Fruit fly (Drosophila melanogaster): ENCODE measurements around the gene PIG-P.

The PIG-P gene

DNA sequence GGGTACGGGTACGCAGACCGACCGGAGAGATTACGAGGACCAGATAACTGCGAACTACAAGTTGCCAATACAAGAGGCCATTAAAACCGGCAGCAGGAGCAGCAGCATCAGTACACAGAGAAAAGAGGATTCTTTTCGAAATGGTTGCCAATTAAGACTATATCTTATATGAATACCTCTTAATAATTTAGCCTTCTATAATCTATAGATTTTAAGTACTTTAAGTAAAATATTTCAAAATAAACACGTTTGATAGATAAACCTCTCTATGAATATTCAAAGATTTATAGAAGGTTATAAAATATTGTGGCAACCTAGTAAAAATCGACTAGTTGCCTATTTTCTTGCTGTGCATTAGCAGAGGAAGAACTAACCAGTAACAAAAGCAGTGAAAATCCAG lies 37.5 kb upstream of the PIG-P start (continued):
- TF ChIP-seq Hsf (GFP tag; optimal IDR thresholded peaks at IDR 0.05) (no peak), vvl (GFP tag; IDR thresholded peaks at IDR 0.05) (no peak)

dm6 chr3R:26081380-26081991 lies 23.5 kb upstream of the PIG-P start:
- TF ChIP-seq gfzf (GFP tag; optimal IDR thresholded peaks at IDR 0.05) = no peak
- TF ChIP-seq slbo (GFP tag; IDR thresholded peaks at IDR 0.05) = peak; percentile 6; the same call in 1 of the 2 replicates
- peak; percentile 70 for TF ChIP-seq CG14710 (tag; optimal IDR thresholded peaks at IDR 0.05)
- peak; percentile 33; the same call in 1 of the 2 replicates for TF ChIP-seq crol (GFP tag; IDR thresholded peaks at IDR 0.05)
- TF ChIP-seq D19A (tag; optimal IDR thresholded peaks at IDR 0.05) = peak; percentile 60
- TF ChIP-seq Dref (GFP tag; IDR thresholded peaks at IDR 0.05) = no peak
- peak; percentile 77 for TF ChIP-seq dmrt11E (tag; optimal IDR thresholded peaks at IDR 0.05)
- TF ChIP-seq sima (GFP tag; optimal IDR thresholded peaks at IDR 0.05) = no peak
- no peak for TF ChIP-seq CG6765 (GFP tag; optimal IDR thresholded peaks at IDR 0.05)
- TF ChIP-seq lilli (GFP tag; optimal IDR thresholded peaks at IDR 0.05) = peak; percentile 15
- no peak for TF ChIP-seq dan (GFP tag; IDR thresholded peaks at IDR 0.05)
- peak; percentile 35; the same call in 1 of the 2 replicates for TF ChIP-seq CG10959 (GFP tag; IDR thresholded peaks at IDR 0.05)
- TF ChIP-seq tll (GFP tag; optimal IDR thresholded peaks at IDR 0.05) = no peak
- TF ChIP-seq HLH3B (GFP tag; IDR thresholded peaks at IDR 0.05) = peak; percentile 63
- TF ChIP-seq CG8478 (optimal IDR thresholded peaks at IDR 0.05) = no peak
- TF ChIP-seq ci (GFP tag; IDR thresholded peaks at IDR 0.05) = peak; percentile 77
- TF ChIP-seq ttk (GFP tag; IDR thresholded peaks at IDR 0.05) = peak; percentile 61; the same call in 1 of the 2 replicates
- TF ChIP-seq jing (GFP tag; optimal IDR thresholded peaks at IDR 0.05) = no peak
- TF ChIP-seq CG12236 (GFP tag; optimal IDR thresholded peaks at IDR 0.05) = no peak
- TF ChIP-seq CG10147 (GFP tag; optimal IDR thresholded peaks at IDR 0.05) = no peak
- TF ChIP-seq gce (GFP tag; IDR thresholded peaks at IDR 0.05) = peak; percentile 78; the same call in 2 of the 3 replicates
- peak; percentile 54 for TF ChIP-seq CG10366 (GFP tag; IDR thresholded peaks at IDR 0.05)
- 0 out of 3 replicates have a peak, but pooled peaks have one; percentile 39 for TF ChIP-seq CG11560 (tag; IDR thresholded peaks at IDR 0.05)
- peak; percentile 9 for TF ChIP-seq Lhr (GFP tag; optimal IDR thresholded peaks at IDR 0.05)
- peak; percentile 32 for TF ChIP-seq Nf-YB (GFP tag; optimal IDR thresholded peaks at IDR 0.05)
- peak; percentile 71; the same call in 1 of the 2 replicates for TF ChIP-seq Awh (GFP tag; IDR thresholded peaks at IDR 0.05)
- TF ChIP-seq lab (GFP tag; optimal IDR thresholded peaks at IDR 0.05) = peak; percentile 51
- peak; percentile 71 for TF ChIP-seq unpg (GFP tag; optimal IDR thresholded peaks at IDR 0.05)
- TF ChIP-seq luna (GFP tag; optimal IDR thresholded peaks at IDR 0.05) = no peak
- no peak for TF ChIP-seq CG6683 (GFP tag; optimal IDR thresholded peaks at IDR 0.05)
- TF ChIP-seq CG2199 (GFP tag; IDR thresholded peaks at IDR 0.05) = no peak
- no peak for TF ChIP-seq CG9817 (tag; optimal IDR thresholded peaks at IDR 0.05)
- TF ChIP-seq Ada2b (GFP tag; IDR thresholded peaks at IDR 0.05) = peak; percentile 39; the same call in 1 of the 2 replicates
- TF ChIP-seq Ssrp (tag; optimal IDR thresholded peaks at IDR 0.05) = no peak
- peak; percentile 46; the same call in 1 of the 2 replicates for TF ChIP-seq CG6689 (GFP tag; IDR thresholded peaks at IDR 0.05)
- TF ChIP-seq stc (GFP tag; IDR thresholded peaks at IDR 0.05) = 0 out of 2 replicates have a peak, but pooled peaks have one; percentile 29
- TF ChIP-seq CG2129 (GFP tag; IDR thresholded peaks at IDR 0.05; ENCODE audit: partially characterized antibody) = no peak
- TF ChIP-seq wdn (GFP tag; IDR thresholded peaks at IDR 0.05) = no peak
- no peak for TF ChIP-seq CG15011 (GFP tag; optimal IDR thresholded peaks at IDR 0.05)
- TF ChIP-seq grau (tag; optimal IDR thresholded peaks at IDR 0.05) = peak; percentile 48
- TF ChIP-seq nau (GFP tag; optimal IDR thresholded peaks at IDR 0.05) = no peak
- peak; percentile 58 for TF ChIP-seq CG8924 (tag; optimal IDR thresholded peaks at IDR 0.05)
- peak; percentile 26; the same call in 1 of the 2 replicates for TF ChIP-seq esg (GFP tag; conservative IDR thresholded peaks at IDR 0.05)
- TF ChIP-seq Scr (GFP tag; IDR thresholded peaks at IDR 0.05; ENCODE audit: partially characterized antibody) = no peak
- no peak for TF ChIP-seq CTCF (GFP tag; optimal IDR thresholded peaks at IDR 0.05)
- TF ChIP-seq onecut (GFP tag; IDR thresholded peaks at IDR 0.05) = peak; percentile 42; the same call in 1 of the 2 replicates
- peak; percentile 13 for TF ChIP-seq CG18764 (GFP tag; optimal IDR thresholded peaks at IDR 0.05)

All from whole organism, embryonic.